Worm (Caenorhabditis elegans): ENCODE measurements around the gene scl-6.

- TF ChIP-seq nhr-11 (tag; optimal IDR thresholded peaks at IDR 0.05) (no peak), nhr-23 (tag; optimal IDR thresholded peaks at IDR 0.05) (peak; percentile 6), nhr-12 (tag; optimal IDR thresholded peaks at IDR 0.05) (no peak), unc-62 (GFP tag; optimal IDR thresholded peaks at IDR 0.05) (no peak)
Observed at ce11 chrIV:13082106-13082505, 13.6 kb downstream of the scl-6 start.

Measured in whole organism, L3 larva.